Worm (Caenorhabditis elegans): ENCODE results near the gene C33D3.5.

Gene C33D3.5

DNA sequence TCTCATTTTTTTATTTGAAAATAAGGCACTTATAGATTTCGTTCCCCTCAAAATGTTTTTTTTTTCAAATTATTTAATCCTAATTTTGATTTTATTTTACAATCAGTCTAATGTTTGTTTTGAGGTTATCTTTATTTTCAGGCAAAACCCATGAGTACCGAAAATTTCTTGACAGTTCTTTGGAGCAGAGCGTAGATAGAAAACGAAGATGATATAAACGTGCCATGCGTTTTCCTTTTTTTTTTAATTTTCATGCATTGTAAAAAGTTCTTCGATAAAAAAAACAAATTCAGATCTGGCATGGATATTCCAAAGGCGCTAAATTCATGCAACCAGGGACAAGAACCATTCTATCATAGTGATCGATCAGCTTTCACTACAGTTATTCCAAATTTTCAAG, at the start of gene C33D3.5:
TSS of gene C33D3.5 (plus strand) at position 301 of the 400 bp plus-strand sequence.
- TF ChIP-seq W03F9.2 (tag; optimal IDR thresholded peaks at IDR 0.05) (no peak), dao-5 (tag; optimal IDR thresholded peaks at IDR 0.05) (no peak), him-1 (tag; optimal IDR thresholded peaks at IDR 0.05) (no peak)

DNA sequence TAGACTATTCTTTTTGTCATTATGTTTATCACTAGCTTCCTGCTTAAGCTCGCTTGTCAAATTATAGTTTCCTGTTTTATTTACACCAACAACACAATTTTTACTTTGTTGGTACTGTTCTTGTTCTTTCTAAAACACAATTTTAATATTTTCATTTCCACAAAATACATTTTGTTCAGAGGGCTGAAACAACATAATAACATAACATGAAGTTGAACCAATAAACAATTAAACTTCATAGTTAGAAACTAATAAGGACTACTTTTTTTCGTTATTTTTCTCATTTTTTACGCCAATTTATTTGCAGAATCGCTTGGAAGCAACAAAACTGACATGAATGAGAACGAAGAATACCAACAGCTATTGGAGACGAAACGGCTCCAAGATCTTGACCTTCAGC, 47.3 kb upstream of the C33D3.5 start, which contains the start of gene C39B10.3:
TSS of gene C39B10.3 (plus strand) at position 301 of the 400 bp plus-strand sequence.
- TF ChIP-seq dao-5 (tag; optimal IDR thresholded peaks at IDR 0.05) (no peak), him-1 (tag; optimal IDR thresholded peaks at IDR 0.05) (no peak), W03F9.2 (tag; optimal IDR thresholded peaks at IDR 0.05) (no peak)

DNA sequence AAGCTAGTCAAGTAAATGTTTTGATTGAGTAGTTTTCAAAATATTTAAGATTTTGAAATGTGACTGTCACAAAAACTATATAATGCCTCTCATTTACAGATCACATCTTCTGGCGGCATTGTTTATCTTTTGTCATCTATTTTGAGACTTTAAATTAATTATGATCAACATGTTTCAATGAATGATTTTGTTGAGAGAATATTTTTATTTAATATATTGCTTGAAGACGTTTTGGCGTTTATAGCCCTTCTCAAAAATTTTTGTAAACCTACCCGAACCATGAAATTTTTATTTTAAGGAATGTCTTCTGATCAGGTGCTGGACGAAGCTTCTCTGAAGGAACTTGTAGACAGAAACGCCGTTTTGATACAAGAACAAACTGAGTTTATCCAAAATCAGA, 46.4 kb upstream of the C33D3.5 start, which contains the start of gene C39B10.4:
TSS of gene C39B10.4 (plus strand) at position 301 of the 400 bp plus-strand sequence.
- TF ChIP-seq dao-5 (tag; optimal IDR thresholded peaks at IDR 0.05) (no peak), W03F9.2 (tag; optimal IDR thresholded peaks at IDR 0.05) (no peak), him-1 (tag; optimal IDR thresholded peaks at IDR 0.05) (no peak)

DNA sequence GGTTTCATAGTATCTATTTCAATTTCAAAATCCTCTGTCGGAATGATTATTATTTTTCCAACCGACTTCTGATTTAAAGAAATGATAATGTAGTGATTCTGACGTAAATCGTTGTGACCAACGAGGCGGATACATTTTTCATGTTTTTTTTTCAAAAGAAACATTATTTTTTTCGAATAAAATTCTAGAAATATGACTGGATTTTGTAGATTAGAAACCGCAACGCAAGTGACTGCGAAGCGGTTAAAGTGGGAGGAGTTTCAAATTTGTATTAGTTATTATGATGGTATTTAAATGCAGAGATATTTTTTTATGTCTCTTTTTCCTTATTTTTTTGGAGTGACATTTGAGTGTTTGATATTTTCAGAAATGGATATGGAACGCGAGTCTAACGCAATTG, 44.2 kb upstream of the C33D3.5 start, which contains the start of gene C39B10.5:
TSS of gene C39B10.5 (plus strand) at position 362 of the 400 bp plus-strand sequence.
- TF ChIP-seq W03F9.2 (tag; optimal IDR thresholded peaks at IDR 0.05): no peak
- TF ChIP-seq dao-5 (tag; optimal IDR thresholded peaks at IDR 0.05): no peak
- TF ChIP-seq him-1 (tag; optimal IDR thresholded peaks at IDR 0.05): no peak

DNA sequence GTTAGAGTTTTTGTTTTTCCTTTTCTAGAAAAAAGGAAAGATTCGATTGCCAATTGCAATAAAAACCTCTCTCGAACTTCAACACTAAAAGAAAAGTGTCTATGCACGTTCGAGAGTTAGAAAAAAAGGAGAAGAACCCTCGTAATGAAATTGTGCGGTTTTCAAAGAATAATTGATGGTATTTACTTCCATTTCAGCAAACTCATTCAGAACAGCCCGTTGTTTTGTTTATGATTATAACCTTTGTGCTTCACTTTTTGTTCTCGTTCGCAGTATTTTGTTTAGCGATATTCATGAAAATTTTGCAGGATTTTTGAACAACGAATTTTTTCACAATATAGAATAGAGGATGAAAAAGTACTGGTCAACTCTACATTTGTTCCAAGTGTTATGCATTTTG, 37.2 kb upstream of the C33D3.5 start, which contains the start of gene lgc-41:
TSS of gene lgc-41 (plus strand) at position 301 of the 400 bp plus-strand sequence.
- TF ChIP-seq dao-5 (tag; optimal IDR thresholded peaks at IDR 0.05) (no peak), him-1 (tag; optimal IDR thresholded peaks at IDR 0.05) (no peak), W03F9.2 (tag; optimal IDR thresholded peaks at IDR 0.05) (no peak)

DNA sequence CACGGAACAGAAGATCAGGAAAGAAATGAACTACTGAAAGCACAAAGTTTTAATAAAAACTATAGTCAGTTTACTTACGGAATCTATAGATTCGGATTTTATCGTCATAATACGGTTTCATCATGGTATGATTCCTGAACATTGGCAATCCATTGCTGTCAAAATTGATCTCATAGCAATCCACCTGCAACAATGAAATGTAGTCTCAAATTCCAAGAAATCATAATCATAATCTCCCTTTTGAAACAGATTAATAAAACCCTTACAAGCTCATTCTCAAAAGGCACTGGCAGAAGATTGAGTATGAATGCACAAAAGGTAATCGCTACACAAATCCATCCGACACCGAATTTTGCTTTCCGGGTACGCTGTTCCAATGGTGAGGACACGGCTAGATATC, 28.8 kb upstream of the C33D3.5 start:
- no peak for TF ChIP-seq dao-5 (tag; optimal IDR thresholded peaks at IDR 0.05)
- no peak for TF ChIP-seq W03F9.2 (tag; optimal IDR thresholded peaks at IDR 0.05)
- no peak for TF ChIP-seq him-1 (tag; optimal IDR thresholded peaks at IDR 0.05)

DNA sequence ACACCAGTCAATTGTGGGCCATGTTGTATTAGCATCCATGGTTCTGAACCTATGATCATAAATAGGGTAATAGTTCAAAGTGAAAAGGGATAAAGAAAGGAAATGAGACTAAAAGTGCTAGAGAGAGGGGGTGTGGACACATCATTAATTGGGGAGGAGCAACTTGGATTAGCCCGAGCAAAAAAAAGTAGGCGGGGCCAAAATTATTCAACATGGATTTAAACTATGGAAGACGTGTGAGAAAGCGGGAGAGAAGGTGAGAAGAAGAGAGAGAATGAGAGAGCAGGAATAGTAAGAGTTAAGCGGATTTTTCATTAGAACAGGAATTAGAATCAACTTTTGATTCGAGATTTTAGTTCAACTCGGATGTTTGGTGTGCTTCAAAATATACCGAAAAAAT, 27.6 kb upstream of the C33D3.5 start, which contains the start of gene C39B10.1:
TSS of gene C39B10.1 (minus strand) at position 101 of the 400 bp plus-strand sequence.
- TF ChIP-seq him-1 (tag; optimal IDR thresholded peaks at IDR 0.05): no peak
- TF ChIP-seq dao-5 (tag; optimal IDR thresholded peaks at IDR 0.05): no peak
- TF ChIP-seq W03F9.2 (tag; optimal IDR thresholded peaks at IDR 0.05): no peak

DNA sequence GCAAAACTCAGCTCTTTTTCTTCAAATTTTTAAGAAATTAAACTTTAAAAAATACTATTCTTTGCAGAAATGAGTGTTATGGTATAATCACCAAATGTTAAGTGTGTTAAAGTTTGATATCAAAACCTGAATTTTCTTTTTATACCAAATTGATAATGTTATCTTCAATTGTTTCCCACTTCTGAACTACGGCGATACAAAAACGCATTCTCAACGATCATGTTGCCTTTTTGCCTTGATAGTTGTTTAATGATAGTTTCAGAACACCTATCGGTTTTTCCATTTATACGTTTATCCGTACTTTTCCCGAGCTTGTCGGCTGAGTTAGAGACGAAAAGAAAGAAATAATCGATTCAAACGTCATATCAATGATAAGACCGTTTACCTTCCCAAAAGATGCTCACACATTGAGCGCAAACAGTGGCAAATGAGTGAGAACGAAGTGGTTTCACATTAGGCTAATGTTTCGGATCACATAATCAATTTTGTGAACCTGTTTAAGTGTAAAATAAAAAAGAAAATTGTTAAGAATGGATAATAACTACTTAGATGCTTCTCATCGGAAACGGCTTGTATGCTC, 16.1 kb upstream of the C33D3.5 start, which contains the start of gene elt-4:
TSS of gene elt-4 (plus strand) at position 530 of the 580 bp plus-strand sequence.
- TF ChIP-seq him-1 (tag; optimal IDR thresholded peaks at IDR 0.05) (no peak), W03F9.2 (tag; optimal IDR thresholded peaks at IDR 0.05) (no peak), dao-5 (tag; optimal IDR thresholded peaks at IDR 0.05) (no peak)

DNA sequence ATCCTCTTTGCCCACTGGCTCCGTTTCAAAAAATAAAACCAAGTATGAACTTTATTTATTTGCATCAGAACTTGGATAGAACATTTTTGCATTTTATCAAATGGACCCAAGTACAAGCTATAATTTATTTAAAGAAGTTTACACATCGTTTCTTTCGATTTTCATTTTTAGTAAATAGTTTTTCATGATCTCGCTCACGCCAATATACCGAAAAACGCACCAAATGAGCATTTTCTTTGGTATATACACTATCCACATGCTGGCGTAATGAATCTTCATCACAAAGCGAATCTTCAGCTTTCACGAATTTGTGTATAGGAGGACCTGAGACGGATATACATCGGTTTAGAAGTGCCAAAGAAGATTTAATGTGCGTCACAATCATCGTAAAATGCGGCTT, 14.6 kb upstream of the C33D3.5 start, which contains the start of gene C39B10.7:
TSS of gene C39B10.7 (plus strand) at position 301 of the 400 bp plus-strand sequence.
- TF ChIP-seq him-1 (tag; optimal IDR thresholded peaks at IDR 0.05) (no peak), W03F9.2 (tag; optimal IDR thresholded peaks at IDR 0.05) (no peak), dao-5 (tag; optimal IDR thresholded peaks at IDR 0.05) (no peak)

DNA sequence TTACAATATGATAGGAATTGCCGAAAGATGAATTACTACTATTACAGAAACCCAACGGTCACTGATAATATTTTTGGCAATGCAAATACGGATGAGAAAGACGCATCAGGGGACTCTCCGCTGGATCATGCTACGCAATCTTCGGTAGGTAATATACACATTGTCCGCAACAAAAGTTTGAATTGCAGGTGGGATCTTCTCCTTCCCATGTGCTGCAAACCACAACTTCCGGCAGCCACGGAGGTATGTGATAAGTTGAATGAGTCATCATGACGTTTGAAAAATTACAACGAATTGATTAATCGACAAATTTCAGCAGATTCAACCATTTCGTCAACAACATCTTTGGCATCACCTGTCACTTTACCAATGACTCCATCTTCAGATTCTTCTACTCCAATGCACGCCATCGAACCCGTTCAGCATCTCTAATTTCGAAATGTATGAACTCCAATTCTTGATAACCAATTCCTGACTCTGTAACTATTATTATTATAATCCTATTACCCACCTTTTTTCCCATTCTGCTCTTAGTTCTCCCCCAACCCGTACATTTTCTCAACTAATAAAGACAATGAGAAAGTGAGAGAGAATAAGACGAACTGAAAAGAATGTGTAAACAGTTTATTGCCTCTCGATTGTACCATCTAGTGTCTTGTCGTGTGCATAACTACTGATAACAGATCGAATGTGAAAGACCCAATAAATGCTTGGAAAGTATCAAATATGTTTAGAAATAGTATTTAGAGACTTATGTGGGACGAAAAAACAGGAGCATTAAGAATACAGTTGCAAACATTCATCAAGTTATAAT, 13.8 kb upstream of the C33D3.5 start:
- TF ChIP-seq dao-5 (tag; optimal IDR thresholded peaks at IDR 0.05): no peak
- no peak for TF ChIP-seq W03F9.2 (tag; optimal IDR thresholded peaks at IDR 0.05)
- TF ChIP-seq him-1 (tag; optimal IDR thresholded peaks at IDR 0.05): no peak

DNA sequence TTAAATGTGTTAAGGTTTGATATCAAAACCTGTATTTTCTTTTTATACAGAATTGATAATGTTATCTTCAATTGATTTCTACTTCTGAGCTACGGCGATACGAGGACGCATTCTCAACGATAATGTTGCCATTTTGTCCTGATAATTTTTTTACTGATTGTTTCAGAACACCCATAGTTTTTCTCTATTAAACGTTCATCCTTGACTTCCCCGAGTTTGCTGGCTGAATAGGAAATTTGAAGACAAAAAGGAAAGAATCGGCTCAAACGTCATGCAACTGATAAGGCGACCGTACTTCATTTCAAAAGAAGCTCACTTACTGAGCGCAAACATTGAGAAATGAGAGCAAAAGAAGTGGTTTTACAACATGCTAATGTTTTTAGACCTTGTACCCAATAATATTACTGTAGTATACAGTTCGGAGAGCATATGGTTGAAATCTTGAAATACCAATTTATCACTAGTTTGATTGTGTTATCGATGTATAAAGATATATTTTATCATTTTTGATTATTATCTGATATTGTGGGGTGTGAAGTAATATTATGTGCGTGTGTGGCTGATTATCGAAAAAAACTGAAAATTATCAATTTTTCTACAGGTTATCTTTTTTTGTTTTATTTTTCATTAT, 11.9 kb upstream of the C33D3.5 start:
- no peak for TF ChIP-seq dao-5 (tag; optimal IDR thresholded peaks at IDR 0.05)
- no peak for TF ChIP-seq W03F9.2 (tag; optimal IDR thresholded peaks at IDR 0.05)
- no peak for TF ChIP-seq him-1 (tag; optimal IDR thresholded peaks at IDR 0.05)

DNA sequence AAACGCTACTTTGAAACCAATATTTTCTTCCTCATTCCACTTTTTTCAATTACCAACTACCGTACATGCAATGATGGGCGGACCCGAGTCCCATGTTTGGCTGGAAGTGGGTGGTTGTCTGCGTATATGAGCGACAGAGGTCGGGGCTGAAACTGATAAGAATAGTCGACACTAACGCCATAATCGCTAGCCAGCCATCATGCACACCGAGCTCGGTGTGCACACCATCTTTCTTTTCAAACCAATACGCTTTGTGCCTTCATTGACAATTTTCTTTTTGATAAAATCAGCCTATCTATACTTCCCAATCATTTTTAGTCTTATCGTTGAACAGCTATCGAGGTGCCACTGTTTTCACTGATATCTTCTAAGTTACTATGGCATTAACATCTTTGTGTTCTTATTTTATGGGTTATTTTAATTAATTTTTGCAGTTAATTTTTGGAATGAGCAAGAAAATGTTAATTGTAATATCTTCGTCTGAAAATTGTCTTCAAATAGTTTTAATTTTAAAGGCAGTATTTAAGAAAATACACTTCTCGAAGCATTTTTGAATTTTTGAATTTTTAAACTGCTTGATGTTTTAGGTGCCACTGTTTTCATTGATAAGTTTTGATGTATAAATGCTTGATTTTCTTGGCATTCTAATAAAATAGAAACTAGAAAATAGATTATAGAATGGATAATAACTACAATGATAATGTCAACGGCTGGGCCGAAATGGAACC, 10.4 kb upstream of the C33D3.5 start, which contains the start of gene elt-2:
TSS of gene elt-2 (plus strand) at position 678 of the 728 bp plus-strand sequence.
- TF ChIP-seq him-1 (tag; optimal IDR thresholded peaks at IDR 0.05) (no peak), dao-5 (tag; optimal IDR thresholded peaks at IDR 0.05) (no peak), W03F9.2 (tag; optimal IDR thresholded peaks at IDR 0.05) (no peak)

DNA sequence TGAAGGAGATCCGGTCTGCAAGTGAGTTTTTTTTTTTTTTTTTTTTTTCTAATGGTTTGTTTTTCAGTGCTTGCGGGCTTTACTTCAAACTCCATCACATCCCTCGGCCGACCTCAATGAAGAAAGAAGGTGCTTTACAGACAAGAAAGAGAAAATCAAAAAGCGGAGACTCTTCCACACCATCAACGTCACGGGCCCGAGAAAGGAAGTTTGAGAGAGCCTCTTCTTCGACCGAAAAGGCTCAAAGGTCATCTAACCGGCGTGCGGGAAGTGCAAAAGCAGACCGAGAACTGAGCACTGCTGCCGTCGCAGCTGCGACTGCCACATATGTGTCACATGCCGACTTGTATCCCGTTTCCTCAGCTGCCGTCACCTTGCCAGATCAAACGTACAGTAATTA, 8.9 kb upstream of the C33D3.5 start:
- no peak for TF ChIP-seq dao-5 (tag; optimal IDR thresholded peaks at IDR 0.05)
- TF ChIP-seq W03F9.2 (tag; optimal IDR thresholded peaks at IDR 0.05): no peak
- TF ChIP-seq him-1 (tag; optimal IDR thresholded peaks at IDR 0.05): no peak

Measured in whole organism, L4/young adult.